Fruit fly (Drosophila melanogaster): ENCODE measurements around the gene CG42637.

The CG42637 gene

DNA sequence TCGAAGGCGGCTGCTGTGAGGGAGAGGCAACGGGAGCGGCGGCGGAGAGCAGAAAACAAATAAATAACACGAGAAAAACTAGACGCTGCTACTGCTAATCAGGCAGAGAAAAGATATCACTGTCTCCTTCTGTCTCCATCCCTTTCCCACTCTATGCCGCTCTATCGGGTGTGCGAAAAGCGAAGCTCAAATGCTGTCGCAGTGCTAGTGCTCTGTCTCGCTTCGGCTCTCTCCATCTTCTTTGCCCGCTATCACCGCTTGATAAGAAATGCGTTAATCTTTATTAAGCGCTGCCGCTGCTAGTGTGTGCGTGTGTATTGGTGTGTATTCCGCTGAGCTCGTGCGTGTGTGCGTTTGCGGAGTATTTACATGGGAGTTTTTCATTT, 1.7 kb downstream of the CG42637 start (continued):
- no peak for TF ChIP-seq usp (GFP tag; optimal IDR thresholded peaks at IDR 0.05)
- TF ChIP-seq sd (tag; optimal IDR thresholded peaks at IDR 0.05) = peak; percentile 80
- no peak for TF ChIP-seq phol (tag; optimal IDR thresholded peaks at IDR 0.05)
- TF ChIP-seq gcm2 (GFP tag; optimal IDR thresholded peaks at IDR 0.05) = no peak
- TF ChIP-seq caup (GFP tag; optimal IDR thresholded peaks at IDR 0.05; ENCODE audit: severe bottlenecking) = peak; percentile 53
- TF ChIP-seq CG12219 (GFP tag; optimal IDR thresholded peaks at IDR 0.05) = peak; percentile 38
- TF ChIP-seq sna (GFP tag; IDR thresholded peaks at IDR 0.05; ENCODE audit: partially characterized antibody) = peak; percentile 36; the same call in 1 of the 2 replicates
- TF ChIP-seq CG11695 (GFP tag; IDR thresholded peaks at IDR 0.05) = no peak
- TF ChIP-seq CG1529 (GFP tag; optimal IDR thresholded peaks at IDR 0.05) = no peak
- peak; percentile 82 for TF ChIP-seq CG12769 (tag; optimal IDR thresholded peaks at IDR 0.05)
- no peak for TF ChIP-seq CG1602 (GFP tag; optimal IDR thresholded peaks at IDR 0.05)
- TF ChIP-seq CG13775 (GFP tag; optimal IDR thresholded peaks at IDR 0.05) = no peak
- TF ChIP-seq CG1832 (GFP tag; optimal IDR thresholded peaks at IDR 0.05) = peak; percentile 96
- TF ChIP-seq scrt (GFP tag; optimal IDR thresholded peaks at IDR 0.05) = peak; percentile 5
- peak; percentile 89 for TF ChIP-seq kni (GFP tag; optimal IDR thresholded peaks at IDR 0.05)
- 0 out of 2 replicates have a peak, but pooled peaks have one; percentile 18 for TF ChIP-seq stc (GFP tag; IDR thresholded peaks at IDR 0.05)
- no peak for TF ChIP-seq PHDP (tag; optimal IDR thresholded peaks at IDR 0.05)
- no peak for TF ChIP-seq NC2β (GFP tag; optimal IDR thresholded peaks at IDR 0.05)
- no peak for TF ChIP-seq bowl (GFP tag; IDR thresholded peaks at IDR 0.05)
- TF ChIP-seq CG15479 (GFP tag; optimal IDR thresholded peaks at IDR 0.05) = peak; percentile 98
- TF ChIP-seq Adf1 (GFP tag; IDR thresholded peaks at IDR 0.05) = peak; percentile 97
- TF ChIP-seq exex (tag; optimal IDR thresholded peaks at IDR 0.05) = peak; percentile 68
- TF ChIP-seq CG30403 (GFP tag; optimal IDR thresholded peaks at IDR 0.05) = no peak
- TF ChIP-seq CG2129 (GFP tag; IDR thresholded peaks at IDR 0.05; ENCODE audit: partially characterized antibody) = no peak
- peak; percentile 45 for TF ChIP-seq ftz-f1 (GFP tag; optimal IDR thresholded peaks at IDR 0.05)
- TF ChIP-seq zen2 (GFP tag; IDR thresholded peaks at IDR 0.05; ENCODE audit: partially characterized antibody) = no peak; the same call in 2 of the 3 replicates
- peak; percentile 19 for TF ChIP-seq CG17568 (GFP tag; optimal IDR thresholded peaks at IDR 0.05)
- peak; percentile 97 for TF ChIP-seq chinmo (GFP tag; IDR thresholded peaks at IDR 0.05; ENCODE audit: partially characterized antibody)
- no peak for TF ChIP-seq CG30431 (GFP tag; optimal IDR thresholded peaks at IDR 0.05)
- peak; percentile 21 for TF ChIP-seq HLHmδ (GFP tag; optimal IDR thresholded peaks at IDR 0.05)
- peak; percentile 35 for TF ChIP-seq BtbVII (GFP tag; optimal IDR thresholded peaks at IDR 0.05)
- peak; percentile 95 for TF ChIP-seq GATAe (GFP tag; conservative IDR thresholded peaks at IDR 0.05)
- TF ChIP-seq cato (GFP tag; optimal IDR thresholded peaks at IDR 0.05; ENCODE audit: borderline replicate concordance) = no peak
- no peak for TF ChIP-seq Lhr (GFP tag; optimal IDR thresholded peaks at IDR 0.05)
- peak; percentile 15; the same call in 1 of the 3 replicates for TF ChIP-seq zfh1 (GFP tag; IDR thresholded peaks at IDR 0.05)
- TF ChIP-seq Dll (GFP tag; IDR thresholded peaks at IDR 0.05; ENCODE audit: partially characterized antibody) = peak; percentile 50; the same call in 2 of the 4 replicates
- TF ChIP-seq jumu (GFP tag; optimal IDR thresholded peaks at IDR 0.05) = no peak
- no peak for TF ChIP-seq so (GFP tag; IDR thresholded peaks at IDR 0.05)
- peak; percentile 10 for TF ChIP-seq pb (GFP tag; optimal IDR thresholded peaks at IDR 0.05)
- no peak for TF ChIP-seq Kr (GFP tag; optimal IDR thresholded peaks at IDR 0.05)
- peak; percentile 29 for TF ChIP-seq cwo (GFP tag; optimal IDR thresholded peaks at IDR 0.05)
- TF ChIP-seq CG32772 (GFP tag; IDR thresholded peaks at IDR 0.05) = no peak
- peak; percentile 52 for TF ChIP-seq gro (GFP tag; optimal IDR thresholded peaks at IDR 0.05)
- peak; percentile 73 for TF ChIP-seq otp (GFP tag; IDR thresholded peaks at IDR 0.05)
- no peak for TF ChIP-seq CG12155 (GFP tag; optimal IDR thresholded peaks at IDR 0.05)
- TF ChIP-seq ci (GFP tag; IDR thresholded peaks at IDR 0.05) = peak; percentile 71; the same call in 2 of the 3 replicates
- TF ChIP-seq hbn (GFP tag; IDR thresholded peaks at IDR 0.05; ENCODE audit: partially characterized antibody) = no peak
- TF ChIP-seq dmrt99B (tag; optimal IDR thresholded peaks at IDR 0.05) = no peak
- no peak for TF ChIP-seq row (GFP tag; IDR thresholded peaks at IDR 0.05)
- TF ChIP-seq CG5180 (GFP tag; optimal IDR thresholded peaks at IDR 0.05) = peak; percentile 32
